Fruit fly (Drosophila melanogaster): ENCODE results near the gene cysu.

dm6 chr3R:17381916-17382315 is 43.7 kb upstream of the cysu start:
- no peak for TF ChIP-seq CG8478 (optimal IDR thresholded peaks at IDR 0.05)
- TF ChIP-seq CTCF (optimal IDR thresholded peaks at IDR 0.05) = no peak

Data from S2 (cell line).